Comparison of ENCODE assay signal across 5 worm cellular contexts in the genomic region with DNA sequence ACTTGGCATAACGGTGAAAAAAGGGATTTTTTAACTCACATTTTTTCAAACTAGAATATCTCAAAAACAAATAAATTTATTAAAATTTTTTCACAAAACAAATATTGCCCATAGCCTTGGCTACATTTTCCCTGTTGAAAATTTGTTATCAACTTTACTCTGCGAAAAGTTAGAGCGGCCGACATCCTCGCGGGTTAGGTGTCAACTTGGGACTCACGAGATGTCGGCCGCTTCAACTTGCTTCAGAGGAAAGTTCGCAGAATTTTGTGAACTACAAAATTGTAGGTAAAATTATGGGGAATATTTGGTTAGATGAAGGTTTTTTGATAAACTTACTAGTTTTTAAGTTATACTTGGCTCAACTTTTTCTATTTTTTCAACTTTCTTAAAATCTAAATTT.
TF ChIP-seq lines count a peak whose summit lies in the region.

No protein-coding gene starts in this region.

TF ChIP-seq in whole organism, L1 larva, 84 proteins besides CTCF, POLR2A, EP300 and RAD21:
- TF ChIP-seq nhr-12 (tag; optimal IDR thresholded peaks at IDR 0.05; lab: Kevin White, UChicago) (no peak), fkh-10 (GFP tag; optimal IDR thresholded peaks at IDR 0.05; lab: Kevin White, UChicago) (no peak), snpc-4 (tag; optimal IDR thresholded peaks at IDR 0.05; lab: Kevin White, UChicago) (peak; percentile 85)

TF ChIP-seq in whole organism, L2 larva, 48 proteins besides CTCF, POLR2A, EP300 and RAD21:
- no peak for TF ChIP-seq dmd-4 (tag; optimal IDR thresholded peaks at IDR 0.05; lab: Kevin White, UChicago)
- no peak for TF ChIP-seq F13H6.1 (tag; optimal IDR thresholded peaks at IDR 0.05; lab: Kevin White, UChicago)
- TF ChIP-seq unc-39 (tag; optimal IDR thresholded peaks at IDR 0.05; lab: Kevin White, UChicago): no peak
- TF ChIP-seq snpc-4 (tag; optimal IDR thresholded peaks at IDR 0.05; lab: Kevin White, UChicago): peak; percentile 88
- no peak for TF ChIP-seq lsy-2 (tag; optimal IDR thresholded peaks at IDR 0.05; lab: Kevin White, UChicago)
- TF ChIP-seq nhr-77 (tag; optimal IDR thresholded peaks at IDR 0.05; lab: Kevin White, UChicago): no peak

TF ChIP-seq in whole organism, L3 larva, 47 proteins besides CTCF, POLR2A, EP300 and RAD21:
- TF ChIP-seq nhr-77 (tag; optimal IDR thresholded peaks at IDR 0.05; lab: Kevin White, UChicago) (no peak), snpc-4 (tag; optimal IDR thresholded peaks at IDR 0.05; lab: Kevin White, UChicago) (peak; percentile 80)
TF ChIP-seq in whole organism, L3 larva: peak in this region for 1.

TF ChIP-seq in whole organism, L4 larva, 104 proteins besides CTCF, POLR2A, EP300 and RAD21:
- TF ChIP-seq ZK546.5 (tag; optimal IDR thresholded peaks at IDR 0.05; lab: Kevin White, UChicago) (no peak), snpc-4 (tag; optimal IDR thresholded peaks at IDR 0.05; lab: Kevin White, UChicago) (peak; percentile 23)

TF ChIP-seq in whole organism, young adult, 124 proteins besides CTCF, POLR2A, EP300 and RAD21:
- TF ChIP-seq snpc-4 (GFP tag; optimal IDR thresholded peaks at IDR 0.05; lab: Kevin White, UChicago) (no peak), snpc-4 (tag; optimal IDR thresholded peaks at IDR 0.05; lab: Kevin White, UChicago) (peak in 3 of 4 experiments; percentile 65 to 83 (median 82)), attf-6 (GFP tag; IDR thresholded peaks at IDR 0.05; lab: Robert Waterston, UW) (no peak), ceh-79 (tag; optimal IDR thresholded peaks at IDR 0.05; lab: Kevin White, UChicago) (no peak), sea-2 (GFP tag; IDR thresholded peaks at IDR 0.05; lab: Robert Waterston, UW) (no peak), C17E4.6 (GFP tag; IDR thresholded peaks at IDR 0.05; lab: Robert Waterston, UW) (no peak), snpc-1.1 (tag; optimal IDR thresholded peaks at IDR 0.05; lab: Kevin White, UChicago; ENCODE audit: insufficient read depth) (peak; percentile 20), madf-6 (GFP tag; IDR thresholded peaks at IDR 0.05; lab: Robert Waterston, UW) (no peak), hrde-1 (tag; optimal IDR thresholded peaks at IDR 0.05; lab: Kevin White, UChicago; ENCODE audit: borderline replicate concordance) (no peak), rpc-1 (optimal IDR thresholded peaks at IDR 0.05; lab: Kevin White, UChicago) (no peak), rpc-1 (tag; optimal IDR thresholded peaks at IDR 0.05; lab: Kevin White, UChicago) (no peak), sptf-2 (GFP tag; optimal IDR thresholded peaks at IDR 0.05; lab: Kevin White, UChicago) (no peak)
